Worm (Caenorhabditis elegans) whole organism, L3 larva: ENCODE data around the gene ttbk-3.

Experiments used
- R02D3.7 ChIP-seq: fragments of 150-350 bp; optimal IDR thresholded peaks from 2 replicates; lab custom pipeline; 2014; ENCODE audit warnings: missing biosample characterization, missing genetic modification characterization
- ZK546.5 ChIP-seq: sonication (generic microtip); optimal IDR thresholded peaks from 2 replicates; lab custom pipeline; 2017; ENCODE audit warnings: missing biosample characterization, missing genetic modification characterization
- aly-2 ChIP-seq: fragments of 150-350 bp; optimal IDR thresholded peaks from 2 replicates; lab custom pipeline; 2014; ENCODE audit warnings: missing biosample characterization, missing genetic modification characterization
- ama-1 ChIP-seq: fragments of 150-350 bp; optimal IDR thresholded peaks from 2 replicates; lab custom pipeline; 2018
- ceh-82 ChIP-seq: fragments of 150-350 bp; optimal IDR thresholded peaks from 2 replicates; lab custom pipeline; 2014; ENCODE audit warnings: missing biosample characterization, missing genetic modification characterization
- ceh-9 ChIP-seq: sonication (generic microtip); optimal IDR thresholded peaks from 2 replicates; lab custom pipeline; 2018; ENCODE audit warnings: missing biosample characterization, missing genetic modification characterization
- daf-12 ChIP-seq: fragments of 150-350 bp; optimal IDR thresholded peaks from 2 replicates; lab custom pipeline; 2014; ENCODE audit warnings: missing biosample characterization, missing genetic modification reagents, missing genetic modification characterization
- egl-27 ChIP-seq: sonication (generic microtip); optimal IDR thresholded peaks from 4 replicates; lab custom pipeline; 2017; ENCODE audit warnings: missing biosample characterization, missing genetic modification reagents, missing genetic modification characterization
- elt-2 ChIP-seq: sonication (generic microtip); optimal IDR thresholded peaks from 2 replicates; lab custom pipeline; 2016; ENCODE audit warnings: missing genetic modification reagents, mild to moderate bottlenecking, missing genetic modification characterization, missing compliant biosample characterization
- elt-3 ChIP-seq, 3 experiments: fragments of 150-350 bp in 1 of 3; sonication (generic microtip) in 2 of 3; optimal IDR thresholded peaks; 2 replicates in 2 of 3; 4 replicates in 1 of 3; lab custom pipeline; 2014 to 2017; ENCODE audit warnings: missing biosample characterization in 3 of 3, missing genetic modification characterization in 3 of 3
- fkh-10 ChIP-seq: sonication (generic microtip); optimal IDR thresholded peaks from 2 replicates; lab custom pipeline; 2017; ENCODE audit warnings: missing biosample characterization, missing genetic modification reagents, missing genetic modification characterization
- fos-1 ChIP-seq: fragments of 150-350 bp; optimal IDR thresholded peaks from 2 replicates; lab custom pipeline; 2014; ENCODE audit warnings: missing biosample characterization, missing genetic modification characterization
- hmg-11 ChIP-seq: sonication (generic microtip); optimal IDR thresholded peaks from 2 replicates; lab custom pipeline; 2016; ENCODE audit warnings: missing genetic modification characterization, missing compliant biosample characterization
- jun-1 ChIP-seq: fragments of 150-350 bp; optimal IDR thresholded peaks from 2 replicates; lab custom pipeline; 2014; ENCODE audit warnings: missing biosample characterization, missing genetic modification reagents, missing genetic modification characterization
- lin-15B ChIP-seq: fragments of 150-350 bp; optimal IDR thresholded peaks from 2 replicates; lab custom pipeline; 2014; ENCODE audit warnings: missing biosample characterization, missing genetic modification characterization
- lin-39 ChIP-seq: fragments of 150-350 bp; optimal IDR thresholded peaks from 2 replicates; lab custom pipeline; 2018; ENCODE audit warnings: missing biosample characterization, missing genetic modification reagents, missing genetic modification characterization
- lsy-12 ChIP-seq: sonication (generic microtip); optimal IDR thresholded peaks from 2 replicates; lab custom pipeline; 2016; ENCODE audit warnings: mild to moderate bottlenecking, missing genetic modification characterization, missing compliant biosample characterization
- mml-1 ChIP-seq: fragments of 150-350 bp; sonication (generic microtip); optimal IDR thresholded peaks from 3 replicates; lab custom pipeline; 2014; ENCODE audit warnings: missing biosample characterization, missing genetic modification characterization
- nfya-1 ChIP-seq: sonication (generic microtip); optimal IDR thresholded peaks from 2 replicates; lab custom pipeline; 2017; ENCODE audit warnings: missing genetic modification characterization, mild to moderate bottlenecking, missing compliant biosample characterization, antibody characterized with exemption, moderate library complexity; ENCODE audit not compliant: insufficient read depth
- nhr-11 ChIP-seq: fragments of 150-350 bp; optimal IDR thresholded peaks from 2 replicates; lab custom pipeline; 2014; ENCODE audit warnings: missing biosample characterization, missing genetic modification characterization
- nhr-12 ChIP-seq: fragments of 150-350 bp; optimal IDR thresholded peaks from 2 replicates; lab custom pipeline; 2014; ENCODE audit warnings: missing biosample characterization, missing genetic modification characterization
- nhr-23 ChIP-seq: fragments of 150-350 bp; optimal IDR thresholded peaks from 2 replicates; lab custom pipeline; 2014; ENCODE audit warnings: missing biosample characterization, missing genetic modification reagents, missing genetic modification characterization
- nhr-237 ChIP-seq: fragments of 150-350 bp; optimal IDR thresholded peaks from 2 replicates; lab custom pipeline; 2014; ENCODE audit warnings: missing biosample characterization, missing genetic modification characterization
- nhr-25 ChIP-seq: sonication (generic microtip); optimal IDR thresholded peaks from 2 replicates; lab custom pipeline; 2017; ENCODE audit warnings: missing biosample characterization, missing genetic modification characterization
- nhr-28 ChIP-seq: fragments of 150-350 bp; optimal IDR thresholded peaks from 2 replicates; lab custom pipeline; 2014; ENCODE audit warnings: missing biosample characterization, missing genetic modification characterization
- nhr-67 ChIP-seq: fragments of 150-350 bp; optimal IDR thresholded peaks from 2 replicates; lab custom pipeline; 2014; ENCODE audit warnings: missing biosample characterization, missing genetic modification characterization
- nhr-76 ChIP-seq: fragments of 150-350 bp; sonication (generic microtip); optimal IDR thresholded peaks from 5 replicates; lab custom pipeline; 2014; ENCODE audit warnings: missing biosample characterization, missing genetic modification characterization
- nhr-77 ChIP-seq: fragments of 150-350 bp; optimal IDR thresholded peaks from 2 replicates; lab custom pipeline; 2014; ENCODE audit warnings: missing biosample characterization, missing genetic modification characterization
- pha-4 ChIP-seq: fragments of 150-350 bp; optimal IDR thresholded peaks from 2 replicates; lab custom pipeline; 2014; ENCODE audit warnings: missing biosample characterization, missing genetic modification reagents, missing genetic modification characterization
- pqm-1 ChIP-seq: fragments of 150-350 bp; optimal IDR thresholded peaks from 2 replicates; lab custom pipeline; 2017; ENCODE audit warnings: missing biosample characterization, missing genetic modification characterization, inconsistent platforms
- sea-2 ChIP-seq: fragments of 150-350 bp; sonication (generic microtip); optimal IDR thresholded peaks from 4 replicates; lab custom pipeline; 2014; ENCODE audit warnings: missing biosample characterization, missing genetic modification reagents, missing genetic modification characterization
- skn-1 ChIP-seq: fragments of 150-350 bp; optimal IDR thresholded peaks from 2 replicates; lab custom pipeline; 2014; ENCODE audit warnings: missing biosample characterization, missing genetic modification characterization
- snpc-4 ChIP-seq: fragments of 150-350 bp; optimal IDR thresholded peaks from 2 replicates; lab custom pipeline; 2014; ENCODE audit warnings: missing biosample characterization, missing genetic modification characterization
- tbx-2 ChIP-seq: sonication (generic microtip); optimal IDR thresholded peaks from 2 replicates; lab custom pipeline; 2016; ENCODE audit warnings: mild to moderate bottlenecking, missing genetic modification characterization, missing compliant biosample characterization
- unc-39 ChIP-seq: sonication (generic microtip); optimal IDR thresholded peaks from 4 replicates; lab custom pipeline; 2017; ENCODE audit warnings: missing biosample characterization, missing genetic modification characterization
- zag-1 ChIP-seq: fragments of 150-350 bp; optimal IDR thresholded peaks from 2 replicates; lab custom pipeline; 2014; ENCODE audit warnings: missing biosample characterization, missing genetic modification characterization
- ztf-11 ChIP-seq: fragments of 150-350 bp; optimal IDR thresholded peaks from 2 replicates; lab custom pipeline; 2014; ENCODE audit warnings: missing biosample characterization, missing genetic modification characterization
- ztf-4 ChIP-seq: fragments of 150-350 bp; optimal IDR thresholded peaks from 2 replicates; lab custom pipeline; 2014; ENCODE audit warnings: missing biosample characterization, missing genetic modification characterization

ttbk-3 gene

ce11 chrIV:9855712-9856111 is 34.0 kb downstream of the ttbk-3 start, which contains the start of gene K07F5.12:
Gene K07F5.12 (plus strand): TSS chrIV:9856012.
- TF ChIP-seq egl-27 (tag; lab: Kevin White, UChicago) (no peak), snpc-4 (tag; lab: Kevin White, UChicago) (no peak), hmg-11 (no peak), R02D3.7 (tag; lab: Kevin White, UChicago) (no peak), elt-2 (tag; lab: Kevin White, UChicago) (no peak), nhr-76 (no peak), lin-39 (tag; lab: Kevin White, UChicago) (no peak), ztf-11 (tag; lab: Kevin White, UChicago) (no peak), nhr-67 (tag; lab: Kevin White, UChicago) (no peak), ceh-9 (no peak), pha-4 (tag; lab: Kevin White, UChicago) (no peak), unc-39 (no peak), lsy-12 (tag; lab: Kevin White, UChicago) (no peak), nhr-28 (tag; lab: Kevin White, UChicago) (no peak), nhr-23 (no peak), nhr-12 (tag; lab: Kevin White, UChicago) (no peak), aly-2 (no peak), mml-1 (tag; lab: Kevin White, UChicago) (no peak), nhr-11 (tag; lab: Kevin White, UChicago) (no peak)

DNA sequence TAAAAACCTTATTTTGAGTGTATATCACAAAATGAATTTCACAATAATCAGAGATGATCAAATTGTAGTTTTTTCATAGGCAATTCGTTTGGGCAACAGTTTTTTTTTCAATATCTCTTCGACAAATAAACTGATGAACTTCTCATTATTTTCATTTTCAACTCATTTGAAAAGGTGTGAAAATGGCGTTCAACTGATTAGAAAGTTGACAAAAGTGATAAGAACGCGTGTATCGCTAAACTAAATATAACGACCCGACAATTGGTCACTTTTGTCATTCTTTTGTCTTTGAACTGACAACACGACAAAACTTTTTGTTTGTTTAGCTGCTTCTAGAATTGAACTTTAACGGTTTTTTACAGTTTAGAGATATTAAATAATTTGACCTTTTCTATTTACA is 34.8 kb downstream of the ttbk-3 start:
- TF ChIP-seq ztf-4 (tag; lab: Kevin White, UChicago) (no peak), zag-1 (tag; lab: Kevin White, UChicago) (no peak), aly-2 (no peak), elt-3 (tag; optimal IDR thresholded peaks at IDR 0.05; lab: Kevin White, UChicago) (no peak), mml-1 (tag; lab: Kevin White, UChicago) (no peak), nfya-1 (tag; lab: Kevin White, UChicago) (no peak), sea-2 (no peak), ceh-9 (no peak), nhr-23 (no peak), hmg-11 (no peak), nhr-77 (tag; lab: Kevin White, UChicago) (no peak), ztf-11 (tag; lab: Kevin White, UChicago) (no peak), ama-1 (lab: Kevin White, UChicago) (no peak), skn-1 (tag; lab: Kevin White, UChicago) (no peak), nhr-237 (tag; lab: Kevin White, UChicago) (no peak), lin-15B (tag; lab: Kevin White, UChicago) (no peak), elt-2 (tag; lab: Kevin White, UChicago) (peak; percentile 64), pqm-1 (tag; lab: Kevin White, UChicago) (peak; percentile 39), pha-4 (tag; lab: Kevin White, UChicago) (peak; percentile 73), snpc-4 (tag; lab: Kevin White, UChicago) (no peak), jun-1 (tag; lab: Kevin White, UChicago) (no peak), daf-12 (tag; lab: Kevin White, UChicago) (no peak)

ce11 chrIV:9852818-9853466 is 36.8 kb downstream of the ttbk-3 start:
- TF ChIP-seq nhr-77 (tag; lab: Kevin White, UChicago) = no peak
- no peak for TF ChIP-seq nhr-76
- no peak for TF ChIP-seq unc-39
- no peak for TF ChIP-seq ama-1 (lab: Kevin White, UChicago)
- no peak for TF ChIP-seq ceh-82
- TF ChIP-seq mml-1 (tag; lab: Kevin White, UChicago) = no peak
- no peak for TF ChIP-seq pqm-1 (tag; lab: Kevin White, UChicago)
- no peak for TF ChIP-seq pha-4 (tag; lab: Kevin White, UChicago)
- no peak for TF ChIP-seq egl-27 (tag; lab: Kevin White, UChicago)
- no peak for TF ChIP-seq fkh-10 (GFP tag; lab: Kevin White, UChicago)
- TF ChIP-seq jun-1 (tag; lab: Kevin White, UChicago) = no peak
- no peak for TF ChIP-seq lsy-12 (tag; lab: Kevin White, UChicago)
- TF ChIP-seq ZK546.5 (tag; lab: Kevin White, UChicago) = no peak
- TF ChIP-seq lin-39 (tag; lab: Kevin White, UChicago) = no peak
- no peak for TF ChIP-seq nhr-237 (tag; lab: Kevin White, UChicago)
- no peak for TF ChIP-seq nhr-12 (tag; lab: Kevin White, UChicago)
- TF ChIP-seq nhr-25 (tag; lab: Kevin White, UChicago) = no peak
- TF ChIP-seq tbx-2 = no peak
- TF ChIP-seq ceh-9 = no peak
- no peak for TF ChIP-seq fos-1 (tag; lab: Kevin White, UChicago)
- TF ChIP-seq, all 47 proteins: peak for 0
